Worm (Caenorhabditis elegans) whole organism, dauer: Measurements from ENCODE around the gene cyp-33C5.
"Not testable (repeated sequence)": the region's sequence is repeated elsewhere in the genome, so short reads cannot be mapped to it uniquely, and the experiment has no call there.

Source experiments
- unc-62 ChIP-seq: sonication (generic microtip); optimal IDR thresholded peaks from 2 replicates; lab custom pipeline; 2017; ENCODE audit warnings: missing biosample characterization, missing genetic modification reagents, missing genetic modification characterization

The cyp-33C5 gene

DNA sequence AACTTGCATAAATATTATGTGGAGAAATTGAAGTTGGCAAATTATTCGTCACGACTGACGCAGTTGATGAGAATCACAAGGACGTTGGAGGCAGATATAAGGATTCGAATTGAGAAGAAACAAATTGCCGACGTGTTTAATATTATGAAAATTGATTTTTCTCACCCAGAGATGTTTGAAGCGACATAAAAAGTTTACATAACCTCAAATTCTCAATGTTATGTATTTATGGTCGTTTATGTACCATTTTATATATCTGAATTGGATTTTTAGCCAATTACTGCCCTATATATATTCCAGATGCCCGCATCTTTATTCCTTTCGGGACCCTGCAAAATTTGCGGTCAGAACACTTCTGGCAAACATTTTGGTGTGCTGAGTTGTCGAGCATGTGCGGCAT is 16.0 kb upstream of the cyp-33C5 start, which contains the start of gene nhr-126:
nhr-126 (plus strand) TSS at position 301 of the 400 bp plus-strand sequence.
- no peak for TF ChIP-seq unc-62 (GFP tag; lab: Kevin White, UChicago)

DNA sequence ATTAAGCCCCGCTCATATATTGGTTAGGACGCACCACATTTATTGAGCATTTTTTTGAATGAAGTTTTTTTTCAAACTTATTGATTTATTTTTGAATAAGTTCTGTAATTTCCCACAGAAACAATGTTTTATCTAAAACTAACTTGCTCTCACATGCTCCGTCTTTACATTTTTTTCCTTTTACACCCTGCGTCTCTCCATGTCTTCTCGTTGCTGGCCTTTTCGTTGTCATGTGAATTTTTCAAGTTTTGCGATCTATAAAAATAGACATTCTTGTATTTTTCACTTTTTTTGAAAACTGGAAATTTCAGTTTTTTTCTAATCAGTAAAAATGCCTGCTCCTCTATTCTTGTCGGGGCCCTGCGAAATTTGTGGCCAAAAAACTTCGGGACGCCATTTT is 13.9 kb upstream of the cyp-33C5 start, which contains the start of gene nhr-134:
nhr-134 (plus strand) TSS at position 312 of the 400 bp plus-strand sequence.
- no peak for TF ChIP-seq unc-62 (GFP tag; lab: Kevin White, UChicago)

DNA sequence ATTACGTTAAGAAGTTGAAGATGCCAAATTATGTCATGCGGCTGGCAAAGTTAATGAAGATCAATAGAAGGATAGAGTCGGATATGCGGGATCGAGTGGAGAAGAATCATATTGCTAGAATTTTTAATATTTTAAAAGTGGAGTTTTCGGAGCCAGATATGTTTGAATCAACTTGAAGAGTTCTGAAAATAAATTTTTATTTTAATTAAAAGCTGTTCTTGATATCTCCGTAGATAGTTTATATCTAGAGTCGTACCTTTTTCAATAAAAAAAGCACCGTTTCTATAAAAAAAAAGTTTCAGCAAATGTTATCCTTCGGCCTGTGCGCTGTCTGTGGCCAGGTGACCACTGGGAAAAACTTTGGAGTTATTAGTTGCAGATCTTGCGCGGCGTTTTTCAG is 11.6 kb upstream of the cyp-33C5 start, which contains the start of gene nhr-96:
nhr-96 (plus strand) TSS at position 301 of the 400 bp plus-strand sequence.
- no peak for TF ChIP-seq unc-62 (GFP tag; lab: Kevin White, UChicago)

DNA sequence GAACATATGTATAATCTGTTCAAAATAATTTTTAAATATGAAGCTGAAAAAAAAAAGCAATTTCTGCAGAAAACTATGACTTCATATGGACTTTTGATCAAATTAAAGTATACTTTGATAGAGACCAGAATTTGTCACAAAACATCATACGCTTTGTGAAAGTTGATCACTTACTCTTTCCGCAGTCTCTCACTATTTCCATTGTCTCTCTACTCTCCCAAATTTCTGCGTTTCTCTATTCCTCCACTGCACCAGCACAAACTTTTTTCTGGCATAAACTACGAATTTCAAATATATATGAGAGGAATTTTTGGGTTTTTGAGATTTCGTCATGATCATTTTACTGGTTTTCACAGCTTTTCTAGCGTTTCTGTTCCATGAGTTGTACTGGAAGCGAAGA is 9.0 kb upstream of the cyp-33C5 start, which contains the start of gene cyp-33C4:
cyp-33C4 (plus strand) TSS at position 293 of the 400 bp plus-strand sequence.
- TF ChIP-seq unc-62 (GFP tag; lab: Kevin White, UChicago) = no peak

DNA sequence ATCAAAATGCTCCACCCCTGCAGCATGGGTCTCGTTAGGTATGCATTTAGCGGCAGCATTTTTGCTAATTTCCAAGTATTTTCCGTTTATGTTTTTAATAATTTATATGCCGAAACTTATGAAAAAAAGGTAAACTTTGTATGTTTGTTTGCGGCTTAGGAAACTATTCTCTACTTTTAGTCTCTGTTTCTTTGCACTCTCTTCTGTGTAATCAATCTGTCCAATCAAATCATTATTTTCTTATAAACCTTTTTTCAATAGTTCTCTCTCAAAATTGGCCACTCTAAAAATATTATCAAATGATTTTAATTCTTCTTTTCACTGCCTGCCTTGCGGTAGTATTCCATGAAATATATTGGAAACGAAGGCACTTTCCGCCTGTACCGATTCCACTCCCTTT is 6.8 kb upstream of the cyp-33C5 start:
- TF ChIP-seq unc-62 (GFP tag; lab: Kevin White, UChicago) = no peak

DNA sequence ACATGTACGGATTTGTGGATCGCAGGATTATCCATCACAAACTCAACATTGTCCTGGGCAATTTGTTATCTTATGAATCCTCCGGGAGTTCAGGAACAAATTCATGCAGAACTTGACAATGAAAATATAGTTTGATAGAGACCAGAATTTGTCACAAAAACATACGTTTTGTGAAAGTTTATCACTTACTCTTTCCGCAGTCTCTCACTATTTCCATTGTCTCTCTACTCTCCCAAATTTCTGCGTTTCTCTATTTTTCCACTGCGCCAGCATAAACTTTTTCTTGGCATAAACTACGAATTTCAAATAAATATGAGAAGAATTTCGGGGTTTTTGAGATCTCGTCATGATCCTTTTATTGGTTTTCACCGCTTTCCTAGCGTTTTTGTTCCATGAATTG is 2.2 kb upstream of the cyp-33C5 start, which contains the start of gene cyp-33C3:
cyp-33C3 (plus strand) TSS at position 149 of the 400 bp plus-strand sequence.
- TF ChIP-seq unc-62 (GFP tag; lab: Kevin White, UChicago) = no peak

DNA sequence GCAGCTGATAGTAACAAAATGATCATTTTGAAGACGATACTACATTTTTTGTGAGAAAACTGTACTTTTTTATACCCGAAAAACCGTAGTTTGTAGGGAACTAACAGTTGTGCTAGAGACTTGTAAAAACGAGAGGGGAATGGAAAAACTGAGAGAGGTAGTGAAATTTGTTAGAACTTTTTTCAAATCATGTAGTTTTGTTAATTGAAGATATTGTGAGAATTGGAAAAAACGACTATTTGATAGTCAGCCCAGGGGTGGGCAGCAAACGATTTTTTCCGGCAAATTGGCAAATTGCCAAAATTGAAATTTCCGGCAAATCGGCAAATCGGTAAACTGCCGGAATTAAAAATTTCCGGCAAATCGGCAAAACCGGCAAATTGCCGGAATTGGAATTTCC is 4.5 kb downstream of the cyp-33C5 start, which contains the start of gene cyp-33C6:
cyp-33C6 (minus strand) TSS at position 101 of the 400 bp plus-strand sequence.
- no peak for TF ChIP-seq unc-62 (GFP tag; lab: Kevin White, UChicago)

DNA sequence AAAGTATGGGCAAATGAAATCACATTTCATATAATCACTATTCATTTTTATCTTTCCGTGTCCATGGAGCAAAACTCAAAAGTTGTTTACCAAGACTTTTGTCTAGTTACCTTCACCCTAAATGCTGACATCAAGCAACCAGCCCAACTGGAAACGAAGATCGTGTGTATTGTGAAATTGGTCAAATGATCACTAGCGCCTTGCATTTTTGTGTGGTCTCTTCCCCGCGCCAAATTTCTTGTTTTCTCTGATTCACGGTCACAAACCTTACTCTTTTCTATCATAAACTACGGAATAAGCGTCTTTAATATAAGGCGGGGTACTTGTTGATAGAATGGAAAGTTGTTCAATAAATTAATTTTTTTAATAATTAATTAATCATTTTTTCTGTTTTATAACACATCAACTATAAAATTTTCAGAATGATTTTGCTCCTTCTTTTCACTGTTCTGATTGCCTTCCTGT is 5.4 kb downstream of the cyp-33C5 start, which contains the start of gene cyp-33C7:
cyp-33C7 (plus strand) TSS at position 415 of the 465 bp plus-strand sequence.
- TF ChIP-seq unc-62 (GFP tag; lab: Kevin White, UChicago) = no peak

DNA sequence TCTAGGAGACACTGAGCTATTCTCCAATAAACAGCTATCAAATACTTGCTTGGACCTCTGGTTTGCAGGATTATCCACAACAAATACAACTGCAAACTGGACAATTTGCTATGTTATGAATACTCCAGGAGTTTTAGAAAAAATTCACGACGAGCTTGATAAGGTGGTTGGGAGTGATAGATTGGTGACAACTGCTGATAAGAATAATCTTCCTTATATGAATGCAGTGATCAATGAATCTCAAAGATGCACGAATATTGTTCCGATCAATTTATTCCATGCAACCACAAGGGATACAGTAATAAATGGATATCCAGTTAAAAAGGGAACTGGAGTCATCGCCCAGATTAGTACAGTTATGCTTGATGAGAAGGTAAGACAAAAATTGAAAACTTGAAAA is 7.0 kb downstream of the cyp-33C5 start:
- TF ChIP-seq unc-62 (GFP tag; lab: Kevin White, UChicago) = no peak

DNA sequence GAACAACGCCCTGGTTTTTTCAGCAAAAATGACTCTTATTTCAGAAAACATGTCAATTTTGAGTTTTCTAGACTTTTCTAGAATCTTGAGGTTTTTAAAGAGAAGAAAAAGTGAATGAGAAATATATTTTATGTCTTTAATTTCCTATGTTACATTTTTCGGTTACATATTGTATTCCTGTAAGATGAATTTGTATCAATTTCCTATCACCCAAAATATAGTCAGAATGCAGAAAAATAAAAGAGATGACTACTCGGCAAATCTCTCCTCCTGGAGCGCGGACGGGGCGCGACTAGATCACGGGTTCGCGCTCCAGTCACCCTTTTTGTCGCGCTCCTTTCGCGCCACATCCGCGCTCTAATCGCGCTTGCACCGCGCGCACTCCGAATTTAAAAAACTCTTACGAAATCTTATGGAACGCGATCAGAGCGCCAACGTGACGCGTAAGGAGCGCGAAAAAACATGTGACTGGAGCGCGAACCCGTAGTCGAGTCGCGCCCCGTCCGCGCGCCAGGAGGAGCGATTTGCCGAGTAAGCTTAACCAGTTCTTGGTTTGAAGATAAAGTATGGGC is 9.8 kb downstream of the cyp-33C5 start, which contains the start of gene str-253:
str-253 (minus strand) TSS at position 51 of the 572 bp plus-strand sequence.
- no peak for TF ChIP-seq unc-62 (GFP tag; lab: Kevin White, UChicago)

DNA sequence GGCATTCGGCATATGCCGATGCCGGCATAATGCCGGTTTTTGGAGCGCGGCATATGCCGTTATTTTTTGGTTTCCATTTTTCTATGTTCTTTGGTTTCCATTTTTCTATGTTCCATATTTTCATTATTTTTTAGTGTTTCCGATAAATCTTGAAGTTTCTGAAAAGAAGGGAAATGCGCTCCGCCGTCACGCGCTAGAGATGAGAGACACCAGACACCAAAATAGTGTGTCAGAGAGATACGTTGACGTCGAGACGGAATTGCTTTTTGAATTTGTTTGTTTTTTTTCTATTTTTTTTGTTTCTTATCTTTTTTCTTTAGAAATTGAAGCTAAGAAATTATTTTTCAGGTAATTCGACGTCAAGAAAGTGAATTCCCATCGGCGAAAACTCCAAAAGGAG is 10.4 kb downstream of the cyp-33C5 start, which contains the start of gene F41B5.1:
F41B5.1 (plus strand) TSS at position 343 of the 400 bp plus-strand sequence.
- not testable (repeated sequence) for TF ChIP-seq unc-62 (GFP tag; lab: Kevin White, UChicago)

DNA sequence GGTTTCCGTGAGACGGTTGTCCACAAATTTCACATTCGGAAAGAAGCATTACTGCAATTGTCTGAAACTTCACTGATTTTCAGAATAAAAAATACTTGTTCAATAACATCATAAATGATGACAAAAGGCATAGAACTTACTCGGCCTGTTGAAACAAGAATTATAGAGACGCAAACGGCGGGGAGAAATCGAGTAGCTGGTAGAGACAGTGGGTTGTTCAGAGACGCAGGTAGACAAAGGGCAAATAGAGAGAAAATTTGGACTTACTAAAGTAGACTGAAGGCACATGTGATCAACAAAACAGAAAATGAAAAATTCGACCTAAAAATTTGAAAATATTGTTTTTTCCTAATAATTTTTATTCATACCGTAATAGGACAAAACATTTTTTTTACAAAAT is 14.9 kb downstream of the cyp-33C5 start, which contains the start of gene nhr-182:
nhr-182 (minus strand) TSS at position 178 of the 400 bp plus-strand sequence.
- TF ChIP-seq unc-62 (GFP tag; lab: Kevin White, UChicago) = no peak

DNA sequence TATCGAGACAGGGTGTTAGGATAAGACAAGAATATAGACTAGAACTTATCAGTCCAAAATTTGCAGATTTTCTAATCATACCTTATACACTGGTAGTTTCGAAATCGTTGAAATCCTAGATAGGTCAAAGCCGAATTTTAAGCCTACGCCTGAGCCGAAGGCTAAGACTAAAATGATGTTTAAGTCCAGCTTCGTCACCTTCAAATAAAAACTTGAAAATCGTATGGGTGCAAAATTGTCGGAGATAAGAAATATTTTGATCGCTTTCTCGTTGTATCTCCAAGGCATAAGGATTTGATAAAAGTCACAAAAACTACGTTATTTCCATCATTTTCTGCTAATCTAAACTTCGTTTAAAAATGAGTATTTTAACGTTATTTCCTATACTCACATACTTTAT is 15.9 kb downstream of the cyp-33C5 start, which contains the start of gene F41B5.12:
F41B5.12 (plus strand) TSS at position 301 of the 400 bp plus-strand sequence.
- no peak for TF ChIP-seq unc-62 (GFP tag; lab: Kevin White, UChicago)

DNA sequence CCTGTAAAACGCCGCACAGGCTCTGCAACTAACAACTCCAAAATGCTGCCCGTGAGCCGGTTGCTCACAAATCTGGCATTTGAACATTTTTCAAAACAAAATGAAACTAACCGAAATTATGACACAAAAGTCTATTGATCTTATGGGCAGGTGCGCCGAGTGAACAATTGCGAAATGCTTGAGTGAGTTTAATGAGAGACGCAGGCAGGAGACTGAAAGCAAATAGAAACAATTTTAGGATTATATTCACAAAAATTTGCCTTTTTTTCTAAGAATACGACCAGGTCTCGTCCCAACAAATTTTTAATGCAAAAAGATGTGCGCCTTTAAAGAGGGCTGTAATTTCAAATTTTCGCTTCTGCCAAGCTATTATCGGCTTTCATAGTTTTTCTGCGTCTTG is 19.7 kb downstream of the cyp-33C5 start, which contains the start of gene nhr-183:
nhr-183 (minus strand) TSS at position 180 of the 400 bp plus-strand sequence.
- TF ChIP-seq unc-62 (GFP tag; lab: Kevin White, UChicago) = no peak

DNA sequence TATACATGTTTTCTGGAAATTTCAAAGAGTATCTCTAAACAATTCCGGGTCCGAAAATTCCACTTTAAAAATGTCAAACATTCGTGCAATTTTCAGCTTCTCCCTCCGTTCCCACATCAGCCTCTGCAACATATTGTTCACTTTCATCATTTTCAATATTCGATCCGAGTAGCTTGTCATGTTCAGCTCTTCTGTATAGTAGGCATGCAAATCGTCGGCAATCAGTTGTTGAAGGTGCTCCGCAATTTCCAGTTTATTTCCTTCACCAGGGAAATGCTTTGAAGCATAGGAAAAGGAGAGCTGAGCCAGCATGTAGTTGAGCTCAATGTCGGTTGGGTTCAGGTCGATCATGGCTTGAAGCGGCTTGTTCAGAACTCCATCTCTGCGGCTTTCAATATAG is 20.1 kb downstream of the cyp-33C5 start:
- no peak for TF ChIP-seq unc-62 (GFP tag; lab: Kevin White, UChicago)

DNA sequence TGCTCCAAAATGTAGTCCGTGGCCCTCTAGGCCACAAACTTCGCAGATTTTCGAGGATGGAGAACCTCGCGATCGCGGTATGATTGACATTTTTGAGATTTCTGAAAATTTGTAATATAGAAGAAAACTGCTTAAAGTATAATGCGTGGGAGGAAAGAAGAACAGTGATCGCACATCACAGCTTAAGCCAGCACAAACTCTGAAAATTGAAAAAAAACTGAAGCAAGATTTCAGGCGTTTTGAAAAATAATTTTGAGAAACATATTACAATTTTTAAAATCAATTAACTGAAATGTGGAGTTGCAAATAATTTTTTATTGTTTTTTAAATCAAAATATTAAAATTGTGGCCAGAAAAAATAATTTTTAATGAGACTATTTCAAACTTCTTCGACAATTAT is 22.2 kb downstream of the cyp-33C5 start, which contains the start of gene nhr-275:
nhr-275 (minus strand) TSS at position 101 of the 400 bp plus-strand sequence.
- TF ChIP-seq unc-62 (GFP tag; lab: Kevin White, UChicago) = no peak
